Fruit fly (Drosophila melanogaster) whole organism, wandering third instar larva: ENCODE measurements around the gene CG13305.
A peak's percentile ranks its signal among the peaks of the same experiment; 100 is the strongest.

Experiments
- CG32264 ChIP-seq: fragments of 200-800 bp; sonication (Bioruptor generic); optimal IDR thresholded peaks from 2 replicates; lab custom pipeline; 2016; ENCODE audit warnings: missing biosample characterization, missing genetic modification characterization
- CG9705 ChIP-seq: fragments of 200-800 bp; sonication (Bioruptor generic); optimal IDR thresholded peaks from 2 replicates; lab custom pipeline; 2018; ENCODE audit warnings: missing biosample characterization, mild to moderate bottlenecking, missing genetic modification characterization
- CrebA ChIP-seq: fragments of 200-800 bp; sonication (Bioruptor generic); optimal IDR thresholded peaks from 2 replicates; lab custom pipeline; 2016; ENCODE audit warnings: missing biosample characterization, mild to moderate bottlenecking, missing genetic modification characterization, borderline replicate concordance
- Dfd ChIP-seq: fragments of >200 bp; optimal IDR thresholded peaks from 2 replicates; lab custom pipeline; 2017; ENCODE audit warnings: missing biosample characterization, missing genetic modification characterization
- Dif ChIP-seq: fragments of 200-275, 200-300 bp; sonication (Bioruptor generic); optimal IDR thresholded peaks from 2 replicates; lab custom pipeline; 2018; ENCODE audit warnings: missing biosample characterization, missing genetic modification characterization; ENCODE audit not compliant: partially characterized antibody
- GATAd ChIP-seq: sonication (Bioruptor generic); optimal IDR thresholded peaks from 2 replicates; lab custom pipeline; 2016; ENCODE audit warnings: missing biosample characterization, missing genetic modification characterization
- HLH106 ChIP-seq: fragments of 200-800 bp; optimal IDR thresholded peaks from 3 replicates; lab custom pipeline; 2019; ENCODE audit warnings: missing biosample characterization, mild to moderate bottlenecking, missing genetic modification characterization, moderate library complexity
- Hnf4 ChIP-seq: fragments of 200-800 bp; sonication (Bioruptor generic); optimal IDR thresholded peaks from 2 replicates; lab custom pipeline; 2016; ENCODE audit warnings: missing biosample characterization, mild to moderate bottlenecking, missing genetic modification characterization
- Hr78 ChIP-seq: fragments of >200 bp; optimal IDR thresholded peaks from 2 replicates; lab custom pipeline; 2017; ENCODE audit warnings: missing biosample characterization, missing genetic modification characterization
- Jra ChIP-seq: sonication (Bioruptor generic); optimal IDR thresholded peaks from 2 replicates; lab custom pipeline; 2016; ENCODE audit warnings: missing biosample characterization, missing genetic modification characterization
- Mio ChIP-seq: sonication (Bioruptor generic); optimal IDR thresholded peaks from 2 replicates; lab custom pipeline; 2016; ENCODE audit warnings: missing biosample characterization, missing genetic modification characterization
- Myc ChIP-seq: fragments of >200 bp; optimal IDR thresholded peaks from 2 replicates; lab custom pipeline; 2017
- N ChIP-seq: fragments of >200 bp; optimal IDR thresholded peaks from 2 replicates; lab custom pipeline; 2018; ENCODE audit warnings: missing biosample characterization, missing external identifiers, missing genetic modification characterization
- Rel ChIP-seq, 2 experiments: fragments of 200-800 bp; sonication (Bioruptor generic) in 1 of 2; optimal IDR thresholded peaks; 2 replicates in 1 of 2; 3 replicates in 1 of 2; lab custom pipeline; 2016 to 2019; ENCODE audit warnings: mild to moderate bottlenecking in 2 of 2, missing biosample characterization in 2 of 2, missing genetic modification characterization in 2 of 2, moderate library complexity in 1 of 2
- Sp1 ChIP-seq: fragments of 200-800 bp; sonication (Bioruptor generic); optimal IDR thresholded peaks from 3 replicates; lab custom pipeline; 2019; ENCODE audit warnings: missing biosample characterization, mild to moderate bottlenecking, missing genetic modification characterization, moderate library complexity
- Vsx2 ChIP-seq: fragments of 200-300, 225-300 bp; sonication (Bioruptor generic); optimal IDR thresholded peaks from 2 replicates; lab custom pipeline; 2018; ENCODE audit warnings: missing biosample characterization, missing genetic modification characterization; ENCODE audit not compliant: partially characterized antibody
- br ChIP-seq: fragments of 200-800 bp; sonication (Bioruptor generic); optimal IDR thresholded peaks from 2 replicates; lab custom pipeline; 2016; ENCODE audit warnings: missing biosample characterization, missing genetic modification characterization
- brk ChIP-seq: fragments of 200-800 bp; sonication (Bioruptor generic); optimal IDR thresholded peaks from 2 replicates; lab custom pipeline; 2016; ENCODE audit warnings: missing biosample characterization, mild to moderate bottlenecking, missing genetic modification characterization
- dmrt93B ChIP-seq: fragments of 200-800 bp; sonication (Bioruptor generic); optimal IDR thresholded peaks from 2 replicates; lab custom pipeline; 2018; ENCODE audit warnings: missing biosample characterization, mild to moderate bottlenecking, missing genetic modification characterization
- dsf ChIP-seq: sonication (Bioruptor generic); optimal IDR thresholded peaks from 2 replicates; lab custom pipeline; 2016; ENCODE audit warnings: missing biosample characterization, missing genetic modification characterization, borderline replicate concordance
- foxo ChIP-seq, 2 experiments: fragments of 200-800 bp; sonication (Bioruptor generic); optimal IDR thresholded peaks; 2 replicates in 1 of 2; 3 replicates in 1 of 2; lab custom pipeline; 2016 to 2017; ENCODE audit warnings: missing biosample characterization in 2 of 2, missing genetic modification characterization in 2 of 2
- fru ChIP-seq: fragments of 200-800 bp; sonication (Bioruptor generic); optimal IDR thresholded peaks from 3 replicates; lab custom pipeline; 2016; ENCODE audit warnings: missing biosample characterization, mild to moderate bottlenecking, missing genetic modification characterization
- jim ChIP-seq: fragments of 175-275, 200-325 bp; sonication (Bioruptor generic); optimal IDR thresholded peaks from 2 replicates; lab custom pipeline; 2016; ENCODE audit warnings: missing biosample characterization, mild to moderate bottlenecking, missing genetic modification characterization
- psq ChIP-seq: fragments of 200-800 bp; sonication (Bioruptor generic); optimal IDR thresholded peaks from 3 replicates; lab custom pipeline; 2017; ENCODE audit warnings: missing biosample characterization, mild to moderate bottlenecking, missing genetic modification characterization, moderate library complexity
- rgr ChIP-seq: fragments of 200-800 bp; sonication (Bioruptor generic); optimal IDR thresholded peaks from 3 replicates; lab custom pipeline; 2016; ENCODE audit warnings: missing biosample characterization, mild to moderate bottlenecking, missing genetic modification characterization
- sv ChIP-seq: fragments of 200-800 bp; sonication (Bioruptor generic); optimal IDR thresholded peaks from 3 replicates; lab custom pipeline; 2016; ENCODE audit warnings: missing biosample characterization, missing genetic modification characterization
- tai ChIP-seq: sonication (Bioruptor generic); optimal IDR thresholded peaks from 2 replicates; lab custom pipeline; 2016; ENCODE audit warnings: missing biosample characterization, missing genetic modification characterization
- usp ChIP-seq: fragments of >200 bp; optimal IDR thresholded peaks from 2 replicates; lab custom pipeline; 2017; ENCODE audit warnings: missing biosample characterization, missing genetic modification characterization
- woc ChIP-seq: sonication (Bioruptor generic); optimal IDR thresholded peaks from 2 replicates; lab custom pipeline; 2016; ENCODE audit warnings: missing biosample characterization, mild to moderate bottlenecking, missing genetic modification characterization

Gene CG13305

DNA sequence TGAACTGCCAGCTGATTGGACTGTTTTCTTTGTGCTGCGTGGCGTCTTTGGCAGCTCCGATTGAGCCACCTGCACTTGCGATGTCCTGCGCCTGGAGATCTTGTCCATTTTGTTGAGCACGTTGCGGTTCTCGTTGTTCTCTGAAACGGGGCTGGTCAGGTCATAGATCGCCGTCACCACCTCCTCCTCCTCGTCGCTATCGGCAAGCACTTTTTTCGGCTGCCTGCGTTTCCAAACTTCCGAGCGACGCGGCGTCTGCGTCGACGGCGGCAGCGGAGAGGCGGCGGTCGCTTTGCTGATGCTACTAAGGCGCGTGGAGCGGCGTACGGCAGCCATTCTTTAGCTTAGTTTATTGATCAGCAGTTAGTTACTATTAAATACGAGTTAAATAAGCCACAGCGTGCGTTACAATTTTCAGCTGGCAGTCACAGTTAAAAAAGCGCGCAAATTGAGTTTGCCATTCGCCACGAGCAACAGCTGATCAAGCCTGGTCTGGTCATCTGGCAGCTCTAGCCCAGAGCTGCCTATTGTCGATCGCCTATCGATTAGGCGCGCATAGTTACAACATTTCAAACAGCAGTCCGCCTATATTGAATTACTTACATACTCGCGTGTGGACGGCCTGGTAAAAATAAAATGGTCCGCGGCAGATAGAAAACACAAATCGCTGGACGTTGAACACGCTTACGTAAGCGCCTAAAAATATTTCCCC lies 12.9 kb downstream of the CG13305 start, which contains the start of gene Cdc6:
TSS of gene Cdc6 (minus strand) at position 456 of the 712 bp plus-strand sequence.
- TF ChIP-seq Mio (GFP tag; lab: Kevin White, UChicago): no peak
- no peak for TF ChIP-seq Jra (GFP tag; lab: Kevin White, UChicago)
- no peak for TF ChIP-seq CrebA (GFP tag; lab: Kevin White, UChicago)
- TF ChIP-seq jim (GFP tag; lab: Kevin White, UChicago): no peak
- no peak for TF ChIP-seq GATAd (GFP tag; lab: Kevin White, UChicago)
- TF ChIP-seq psq: no peak
- no peak for TF ChIP-seq Rel (GFP tag; optimal IDR thresholded peaks at IDR 0.05; lab: Kevin White, UChicago)
- TF ChIP-seq Rel (tag; optimal IDR thresholded peaks at IDR 0.05; lab: Kevin White, UChicago): no peak
- no peak for TF ChIP-seq Dfd (GFP tag; lab: Kevin White, UChicago)
- no peak for TF ChIP-seq HLH106 (tag; lab: Kevin White, UChicago)
- no peak for TF ChIP-seq tai

DNA sequence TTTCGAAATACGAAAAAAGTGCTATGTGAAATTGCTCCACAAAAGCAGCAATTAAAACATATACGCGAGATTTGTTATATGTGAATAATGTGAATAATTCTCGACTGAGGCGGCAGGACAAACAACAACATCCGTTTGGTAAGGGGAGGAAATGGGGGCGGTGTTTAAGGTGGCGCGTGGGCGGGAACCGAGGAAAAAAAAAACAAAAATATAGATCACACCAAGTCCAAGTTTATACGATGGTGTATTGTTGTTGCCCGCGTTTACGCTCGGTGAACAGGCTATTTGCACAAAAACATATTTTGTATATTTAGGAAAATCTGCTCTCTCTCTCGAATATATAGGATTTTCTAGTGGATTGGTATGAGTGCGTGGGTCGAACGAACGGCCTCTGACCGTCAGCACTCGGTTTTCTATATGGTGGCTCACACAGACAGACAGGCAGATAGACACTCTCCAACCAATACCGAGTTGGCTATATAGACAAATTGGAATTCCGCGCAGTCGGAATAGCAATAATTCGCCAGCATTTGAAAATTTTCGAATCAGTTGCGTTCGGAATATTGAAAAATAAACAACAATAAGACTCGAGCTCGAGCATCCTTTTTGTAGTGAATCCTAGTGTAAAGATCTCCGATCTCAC lies 16.8 kb downstream of the CG13305 start:
- no peak for TF ChIP-seq Hnf4 (GFP tag; lab: Kevin White, UChicago)
- TF ChIP-seq dsf (GFP tag; lab: Kevin White, UChicago): no peak
- TF ChIP-seq br (GFP tag; lab: Kevin White, UChicago): no peak
- TF ChIP-seq rgr: peak; percentile 53
- no peak for TF ChIP-seq Jra (GFP tag; lab: Kevin White, UChicago)
- no peak for TF ChIP-seq HLH106 (tag; lab: Kevin White, UChicago)
- no peak for TF ChIP-seq brk (GFP tag; lab: Kevin White, UChicago)

DNA sequence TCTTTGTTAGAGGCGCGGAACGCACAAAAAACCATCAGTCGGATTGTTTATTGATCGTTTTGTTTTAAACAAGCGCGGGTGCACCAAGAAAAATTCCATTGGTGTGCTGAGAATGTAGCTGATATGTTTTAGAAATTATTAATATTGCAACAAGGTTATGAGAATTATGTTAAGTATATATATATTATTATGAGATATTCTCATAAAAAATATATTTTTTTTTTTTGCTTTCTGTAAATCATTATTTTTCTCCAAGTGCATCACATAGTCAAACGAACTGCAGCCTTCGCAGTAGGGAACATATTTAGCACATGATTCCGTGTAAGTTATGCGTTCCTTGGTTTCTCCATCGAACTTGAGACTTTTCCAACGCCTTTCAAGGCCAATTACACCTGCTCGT lies 17.7 kb downstream of the CG13305 start:
- TF ChIP-seq foxo (GFP tag; optimal IDR thresholded peaks at IDR 0.05; lab: Kevin White, UChicago): peak in 1 of 2 experiments; percentile 29
- peak; percentile 4 for TF ChIP-seq CG9705
- no peak for TF ChIP-seq fru (GFP tag; lab: Kevin White, UChicago)
- peak; percentile 42 for TF ChIP-seq Sp1
- TF ChIP-seq HLH106 (tag; lab: Kevin White, UChicago): peak; percentile 57

DNA sequence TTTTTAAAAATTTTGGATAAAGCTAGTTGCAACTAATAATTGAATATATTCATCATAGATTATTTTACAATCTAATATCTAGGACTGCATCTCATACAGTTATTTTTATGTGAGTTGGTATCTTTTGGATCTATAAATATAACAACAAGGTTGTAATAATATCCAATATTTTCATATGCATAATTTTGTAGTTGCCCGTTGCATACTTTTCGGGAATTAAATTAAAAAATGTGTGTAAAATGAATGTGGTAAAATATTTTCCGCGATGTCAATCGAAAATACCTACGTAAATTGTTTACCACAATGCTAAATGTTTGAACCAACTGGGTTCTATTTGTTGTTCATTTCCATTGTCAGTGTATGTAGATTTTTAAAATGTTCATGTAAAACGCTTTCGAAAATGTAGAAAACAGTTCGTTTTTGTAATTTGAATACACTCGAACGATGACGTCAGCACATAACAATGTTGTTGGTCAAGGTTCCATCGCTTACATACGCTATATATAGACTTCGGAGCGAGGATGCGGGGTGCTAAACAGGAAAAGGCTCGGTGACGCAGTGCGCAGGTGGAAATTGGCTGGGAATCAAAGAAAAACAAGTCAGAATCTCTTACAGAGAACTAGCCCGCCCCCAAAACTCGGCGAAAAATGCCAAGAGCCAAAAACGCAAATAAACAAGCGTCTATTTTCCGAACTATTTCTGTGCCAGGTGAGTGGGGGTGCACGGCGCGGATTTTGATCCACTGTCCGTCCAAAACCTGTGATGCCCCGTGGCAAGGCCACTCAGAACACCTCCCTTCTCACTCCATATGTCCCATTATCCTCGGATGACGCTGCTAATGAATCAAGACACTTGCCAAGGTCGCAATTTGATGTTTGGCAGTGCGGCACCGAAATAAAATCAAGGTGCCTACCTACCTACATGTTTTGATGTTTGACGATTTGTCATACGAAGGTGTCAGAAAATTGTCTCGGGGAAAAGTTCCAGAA lies 18.5 kb downstream of the CG13305 start:
- no peak for TF ChIP-seq CG32264 (GFP tag; lab: Kevin White, UChicago)
- TF ChIP-seq Myc (lab: Kevin White, UChicago): peak; percentile 42

DNA sequence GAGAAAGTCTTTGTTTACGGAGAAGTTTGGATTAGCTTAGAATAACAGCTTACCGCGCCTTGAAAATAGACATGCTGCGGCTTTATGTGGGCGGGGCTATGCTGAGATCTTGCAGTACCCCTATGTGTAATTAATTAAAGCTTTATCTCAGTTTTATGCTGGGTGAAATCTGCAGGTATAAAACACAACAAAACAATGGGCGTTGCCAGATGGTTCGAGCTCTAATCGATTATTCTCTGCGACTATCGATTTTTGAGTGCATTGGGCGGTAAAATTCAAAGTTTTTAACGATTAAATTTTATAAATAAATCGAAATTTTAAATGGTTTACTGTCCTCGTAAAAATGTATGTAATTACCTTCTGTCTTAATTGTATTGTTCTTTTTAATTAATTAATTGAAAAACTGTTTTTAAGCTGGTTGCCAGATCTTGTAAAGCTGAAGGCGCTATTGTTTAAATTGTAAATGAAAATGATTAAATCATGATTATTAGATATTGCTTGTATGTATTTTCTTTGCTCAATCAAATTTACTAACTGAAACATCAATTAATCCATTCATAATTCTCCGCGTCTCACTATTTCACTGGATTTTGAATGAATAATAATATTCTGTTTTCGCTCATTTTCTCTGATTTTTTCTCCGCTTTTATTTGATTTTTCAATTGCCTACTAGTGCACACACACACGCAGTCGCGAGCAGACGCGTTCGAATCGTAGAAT lies 22.8 kb downstream of the CG13305 start, which contains the start of the genes GAPsec and Zasp66:
TSS of gene GAPsec (minus strand) at position 200 of the 720 bp plus-strand sequence.
TSS of gene Zasp66 (plus strand) at position 670 of the 720 bp plus-strand sequence.
- TF ChIP-seq psq (no peak), Hr78 (GFP tag; lab: Kevin White, UChicago) (no peak), br (GFP tag; lab: Kevin White, UChicago) (no peak), CG9705 (no peak), Myc (lab: Kevin White, UChicago) (no peak), woc (GFP tag; lab: Kevin White, UChicago) (no peak), Dif (no peak), Rel (GFP tag; optimal IDR thresholded peaks at IDR 0.05; lab: Kevin White, UChicago) (no peak), Rel (tag; optimal IDR thresholded peaks at IDR 0.05; lab: Kevin White, UChicago) (no peak), sv (GFP tag; lab: Kevin White, UChicago) (no peak), dmrt93B (GFP tag; lab: Kevin White, UChicago) (no peak), brk (GFP tag; lab: Kevin White, UChicago) (no peak), usp (GFP tag; lab: Kevin White, UChicago) (no peak), N (GFP tag; lab: Kevin White, UChicago) (no peak), Sp1 (no peak), Mio (GFP tag; lab: Kevin White, UChicago) (no peak), Jra (GFP tag; lab: Kevin White, UChicago) (no peak), foxo (GFP tag; optimal IDR thresholded peaks at IDR 0.05; lab: Kevin White, UChicago) (no peak), CG32264 (GFP tag; lab: Kevin White, UChicago) (no peak), Vsx2 (GFP tag; lab: Kevin White, UChicago) (no peak)
